Fruit fly (Drosophila melanogaster) whole organism, wandering third instar larva: ENCODE data around the gene gammaTub37C.
A peak's percentile ranks its signal among the peaks of the same experiment; 100 is the strongest.

Experiments used
- Abd-B ChIP-seq: fragments of >200 bp; optimal IDR thresholded peaks from 2 replicates; lab custom pipeline; 2017; ENCODE audit warnings: missing biosample characterization, missing genetic modification characterization
- CG9705 ChIP-seq: fragments of 200-800 bp; sonication (Bioruptor generic); optimal IDR thresholded peaks from 2 replicates; lab custom pipeline; 2018; ENCODE audit warnings: missing biosample characterization, mild to moderate bottlenecking, missing genetic modification characterization
- CrebA ChIP-seq: fragments of 200-800 bp; sonication (Bioruptor generic); optimal IDR thresholded peaks from 2 replicates; lab custom pipeline; 2016; ENCODE audit warnings: missing biosample characterization, mild to moderate bottlenecking, missing genetic modification characterization, borderline replicate concordance
- Dfd ChIP-seq: fragments of >200 bp; optimal IDR thresholded peaks from 2 replicates; lab custom pipeline; 2017; ENCODE audit warnings: missing biosample characterization, missing genetic modification characterization
- Dif ChIP-seq: fragments of 200-275, 200-300 bp; sonication (Bioruptor generic); optimal IDR thresholded peaks from 2 replicates; lab custom pipeline; 2018; ENCODE audit warnings: missing biosample characterization, missing genetic modification characterization; ENCODE audit not compliant: partially characterized antibody
- GATAd ChIP-seq: sonication (Bioruptor generic); optimal IDR thresholded peaks from 2 replicates; lab custom pipeline; 2016; ENCODE audit warnings: missing biosample characterization, missing genetic modification characterization
- HLH106 ChIP-seq: fragments of 200-800 bp; optimal IDR thresholded peaks from 3 replicates; lab custom pipeline; 2019; ENCODE audit warnings: missing biosample characterization, mild to moderate bottlenecking, missing genetic modification characterization, moderate library complexity
- Hnf4 ChIP-seq: fragments of 200-800 bp; sonication (Bioruptor generic); optimal IDR thresholded peaks from 2 replicates; lab custom pipeline; 2016; ENCODE audit warnings: missing biosample characterization, mild to moderate bottlenecking, missing genetic modification characterization
- Hr78 ChIP-seq: fragments of >200 bp; optimal IDR thresholded peaks from 2 replicates; lab custom pipeline; 2017; ENCODE audit warnings: missing biosample characterization, missing genetic modification characterization
- Hr83 ChIP-seq: fragments of 200-300 bp; sonication (Bioruptor generic); optimal IDR thresholded peaks from 2 replicates; lab custom pipeline; 2016; ENCODE audit warnings: missing biosample characterization, mild to moderate bottlenecking, missing genetic modification characterization, moderate library complexity; ENCODE audit not compliant: poor library complexity, severe bottlenecking
- Jra ChIP-seq: sonication (Bioruptor generic); optimal IDR thresholded peaks from 2 replicates; lab custom pipeline; 2016; ENCODE audit warnings: missing biosample characterization, missing genetic modification characterization
- Mio ChIP-seq: sonication (Bioruptor generic); optimal IDR thresholded peaks from 2 replicates; lab custom pipeline; 2016; ENCODE audit warnings: missing biosample characterization, missing genetic modification characterization
- Myc ChIP-seq: fragments of >200 bp; optimal IDR thresholded peaks from 2 replicates; lab custom pipeline; 2017
- N ChIP-seq: fragments of >200 bp; optimal IDR thresholded peaks from 2 replicates; lab custom pipeline; 2018; ENCODE audit warnings: missing biosample characterization, missing external identifiers, missing genetic modification characterization
- OdsH ChIP-seq: fragments of 200-800 bp; sonication (Bioruptor generic); optimal IDR thresholded peaks from 2 replicates; lab custom pipeline; 2016; ENCODE audit warnings: missing biosample characterization, mild to moderate bottlenecking, missing genetic modification characterization
- Rel ChIP-seq, 2 experiments: fragments of 200-800 bp; sonication (Bioruptor generic) in 1 of 2; optimal IDR thresholded peaks; 2 replicates in 1 of 2; 3 replicates in 1 of 2; lab custom pipeline; 2016 to 2019; ENCODE audit warnings: mild to moderate bottlenecking in 2 of 2, missing biosample characterization in 2 of 2, missing genetic modification characterization in 2 of 2, moderate library complexity in 1 of 2
- Sp1 ChIP-seq: fragments of 200-800 bp; sonication (Bioruptor generic); optimal IDR thresholded peaks from 3 replicates; lab custom pipeline; 2019; ENCODE audit warnings: missing biosample characterization, mild to moderate bottlenecking, missing genetic modification characterization, moderate library complexity
- Vsx2 ChIP-seq: fragments of 200-300, 225-300 bp; sonication (Bioruptor generic); optimal IDR thresholded peaks from 2 replicates; lab custom pipeline; 2018; ENCODE audit warnings: missing biosample characterization, missing genetic modification characterization; ENCODE audit not compliant: partially characterized antibody
- br ChIP-seq: fragments of 200-800 bp; sonication (Bioruptor generic); optimal IDR thresholded peaks from 2 replicates; lab custom pipeline; 2016; ENCODE audit warnings: missing biosample characterization, missing genetic modification characterization
- brk ChIP-seq: fragments of 200-800 bp; sonication (Bioruptor generic); optimal IDR thresholded peaks from 2 replicates; lab custom pipeline; 2016; ENCODE audit warnings: missing biosample characterization, mild to moderate bottlenecking, missing genetic modification characterization
- dl ChIP-seq, 2 experiments: fragments of 175-275, 200-275 bp in 1 of 2; fragments of 200-275 bp in 1 of 2; sonication (Bioruptor generic); optimal IDR thresholded peaks; lab custom pipeline; 2018; ENCODE audit warnings: mild to moderate bottlenecking in 2 of 2, missing biosample characterization in 2 of 2, missing genetic modification characterization in 2 of 2, moderate library complexity in 2 of 2; ENCODE audit not compliant: partially characterized antibody in 2 of 2, insufficient read depth in 1 of 2
- dmrt93B ChIP-seq: fragments of 200-800 bp; sonication (Bioruptor generic); optimal IDR thresholded peaks from 2 replicates; lab custom pipeline; 2018; ENCODE audit warnings: missing biosample characterization, mild to moderate bottlenecking, missing genetic modification characterization
- dsf ChIP-seq: sonication (Bioruptor generic); optimal IDR thresholded peaks from 2 replicates; lab custom pipeline; 2016; ENCODE audit warnings: missing biosample characterization, missing genetic modification characterization, borderline replicate concordance
- ey ChIP-seq: fragments of 200-800 bp; sonication (Bioruptor generic); optimal IDR thresholded peaks from 2 replicates; lab custom pipeline; 2016; ENCODE audit warnings: missing biosample characterization, missing genetic modification characterization
- foxo ChIP-seq, 2 experiments: fragments of 200-800 bp; sonication (Bioruptor generic); optimal IDR thresholded peaks; 2 replicates in 1 of 2; 3 replicates in 1 of 2; lab custom pipeline; 2016 to 2017; ENCODE audit warnings: missing biosample characterization in 2 of 2, missing genetic modification characterization in 2 of 2
- fru ChIP-seq: fragments of 200-800 bp; sonication (Bioruptor generic); optimal IDR thresholded peaks from 3 replicates; lab custom pipeline; 2016; ENCODE audit warnings: missing biosample characterization, mild to moderate bottlenecking, missing genetic modification characterization
- h ChIP-seq: fragments of 200-800 bp; sonication (Bioruptor generic); optimal IDR thresholded peaks from 3 replicates; lab custom pipeline; 2016; ENCODE audit warnings: missing biosample characterization, mild to moderate bottlenecking, missing genetic modification characterization
- jim ChIP-seq: fragments of 175-275, 200-325 bp; sonication (Bioruptor generic); optimal IDR thresholded peaks from 2 replicates; lab custom pipeline; 2016; ENCODE audit warnings: missing biosample characterization, mild to moderate bottlenecking, missing genetic modification characterization
- lola ChIP-seq: fragments of >200 bp; optimal IDR thresholded peaks from 2 replicates; lab custom pipeline; 2017; ENCODE audit warnings: missing biosample characterization, missing genetic modification characterization
- pan ChIP-seq: fragments of >200 bp; optimal IDR thresholded peaks from 2 replicates; lab custom pipeline; 2017
- psq ChIP-seq: fragments of 200-800 bp; sonication (Bioruptor generic); optimal IDR thresholded peaks from 3 replicates; lab custom pipeline; 2017; ENCODE audit warnings: missing biosample characterization, mild to moderate bottlenecking, missing genetic modification characterization, moderate library complexity
- rgr ChIP-seq: fragments of 200-800 bp; sonication (Bioruptor generic); optimal IDR thresholded peaks from 3 replicates; lab custom pipeline; 2016; ENCODE audit warnings: missing biosample characterization, mild to moderate bottlenecking, missing genetic modification characterization
- sage ChIP-seq: fragments of 200-800 bp; sonication (Bioruptor generic); optimal IDR thresholded peaks from 2 replicates; lab custom pipeline; 2016; ENCODE audit warnings: missing biosample characterization, mild to moderate bottlenecking, missing genetic modification characterization
- sv ChIP-seq: fragments of 200-800 bp; sonication (Bioruptor generic); optimal IDR thresholded peaks from 3 replicates; lab custom pipeline; 2016; ENCODE audit warnings: missing biosample characterization, missing genetic modification characterization
- usp ChIP-seq: fragments of >200 bp; optimal IDR thresholded peaks from 2 replicates; lab custom pipeline; 2017; ENCODE audit warnings: missing biosample characterization, missing genetic modification characterization
- woc ChIP-seq: sonication (Bioruptor generic); optimal IDR thresholded peaks from 2 replicates; lab custom pipeline; 2016; ENCODE audit warnings: missing biosample characterization, mild to moderate bottlenecking, missing genetic modification characterization

gammaTub37C gene

dm6 chr2L:19212401-19212800 is 26.9 kb upstream of the gammaTub37C start:
- TF ChIP-seq dmrt93B (GFP tag; lab: Kevin White, UChicago), result no peak
- TF ChIP-seq OdsH (GFP tag; lab: Kevin White, UChicago), result no peak
- TF ChIP-seq sv (GFP tag; lab: Kevin White, UChicago), result no peak

- TF ChIP-seq ey (GFP tag; lab: Kevin White, UChicago), result no peak
- no peak for TF ChIP-seq Dif (GFP tag; lab: Kevin White, UChicago)
- no peak for TF ChIP-seq sv (GFP tag; lab: Kevin White, UChicago)
- TF ChIP-seq Mio (GFP tag; lab: Kevin White, UChicago), result no peak
- TF ChIP-seq CrebA (GFP tag; lab: Kevin White, UChicago), result no peak
- no peak for TF ChIP-seq jim (GFP tag; lab: Kevin White, UChicago)
- no peak for TF ChIP-seq N
- TF ChIP-seq lola (GFP tag; lab: Kevin White, UChicago), result no peak
- TF ChIP-seq Abd-B (GFP tag; lab: Kevin White, UChicago), result no peak
- no peak for TF ChIP-seq psq (GFP tag; lab: Kevin White, UChicago)
- no peak for TF ChIP-seq dsf (GFP tag; lab: Kevin White, UChicago)
- no peak for TF ChIP-seq dmrt93B (GFP tag; lab: Kevin White, UChicago)
- no peak for TF ChIP-seq woc
- TF ChIP-seq fru (GFP tag; lab: Kevin White, UChicago), result no peak
- TF ChIP-seq rgr (GFP tag; lab: Kevin White, UChicago), result no peak
Observed at dm6 chr2L:19208874-19209273, 23.3 kb upstream of the gammaTub37C start.

dm6 chr2L:19204546-19204945 is 19.0 kb upstream of the gammaTub37C start:
- TF ChIP-seq rgr (GFP tag; lab: Kevin White, UChicago) (no peak), Hr83 (GFP tag; lab: Kevin White, UChicago) (no peak), Dfd (GFP tag; lab: Kevin White, UChicago) (peak; percentile 74), OdsH (GFP tag; lab: Kevin White, UChicago) (no peak), Hr78 (GFP tag; lab: Kevin White, UChicago) (no peak), psq (GFP tag; lab: Kevin White, UChicago) (no peak)

- TF ChIP-seq Myc (lab: Kevin White, UChicago), result no peak
- TF ChIP-seq dl (GFP tag; optimal IDR thresholded peaks at IDR 0.05; lab: Kevin White, UChicago; ENCODE audit: insufficient read depth in 1 of 2, partially characterized antibody in 2 of 2), result no peak
- peak; percentile 53 for TF ChIP-seq brk (GFP tag; lab: Kevin White, UChicago)
- TF ChIP-seq psq (GFP tag; lab: Kevin White, UChicago), result peak; percentile 55
- peak; percentile 51 for TF ChIP-seq woc
- TF ChIP-seq br (GFP tag; lab: Kevin White, UChicago), result peak; percentile 49
- TF ChIP-seq rgr (GFP tag; lab: Kevin White, UChicago), result peak; percentile 71
- TF ChIP-seq Dif (GFP tag; lab: Kevin White, UChicago), result no peak
- TF ChIP-seq HLH106, result peak; percentile 70
- TF ChIP-seq GATAd (GFP tag; lab: Kevin White, UChicago), result no peak
- peak; percentile 36 for TF ChIP-seq Jra (GFP tag; lab: Kevin White, UChicago)
- peak; percentile 68 for TF ChIP-seq ey (GFP tag; lab: Kevin White, UChicago)
- TF ChIP-seq jim (GFP tag; lab: Kevin White, UChicago), result no peak
- TF ChIP-seq h (GFP tag; lab: Kevin White, UChicago), result peak; percentile 80
- TF ChIP-seq Mio (GFP tag; lab: Kevin White, UChicago), result no peak
- TF ChIP-seq foxo (GFP tag; optimal IDR thresholded peaks at IDR 0.05; lab: Kevin White, UChicago), result peak in 1 of 2 experiments; percentile 75
- TF ChIP-seq Hr83 (GFP tag; lab: Kevin White, UChicago), result no peak
- TF ChIP-seq Sp1 (GFP tag; lab: Kevin White, UChicago), result peak; percentile 65
- TF ChIP-seq Hnf4 (GFP tag; lab: Kevin White, UChicago), result peak; percentile 60
- peak; percentile 64 for TF ChIP-seq sage (GFP tag; lab: Kevin White, UChicago)
- TF ChIP-seq Rel (GFP tag; optimal IDR thresholded peaks at IDR 0.05; lab: Kevin White, UChicago), result peak; percentile 27
- TF ChIP-seq Rel (tag; optimal IDR thresholded peaks at IDR 0.05; lab: Kevin White, UChicago), result no peak
- no peak for TF ChIP-seq lola (GFP tag; lab: Kevin White, UChicago)
- no peak for TF ChIP-seq Hr78 (GFP tag; lab: Kevin White, UChicago)
- no peak for TF ChIP-seq Abd-B (GFP tag; lab: Kevin White, UChicago)
- TF ChIP-seq CrebA (GFP tag; lab: Kevin White, UChicago), result peak; percentile 22
- no peak for TF ChIP-seq Vsx2 (GFP tag; lab: Kevin White, UChicago)
- peak; percentile 22 for TF ChIP-seq dmrt93B (GFP tag; lab: Kevin White, UChicago)
- TF ChIP-seq OdsH (GFP tag; lab: Kevin White, UChicago), result peak; percentile 67
- TF ChIP-seq N, result no peak
- TF ChIP-seq sv (GFP tag; lab: Kevin White, UChicago), result no peak
- peak; percentile 75 for TF ChIP-seq fru (GFP tag; lab: Kevin White, UChicago)
- no peak for TF ChIP-seq pan (lab: Kevin White, UChicago)
- no peak for TF ChIP-seq Dfd (GFP tag; lab: Kevin White, UChicago)
- peak; percentile 12 for TF ChIP-seq CG9705 (GFP tag; lab: Kevin White, UChicago)
- no peak for TF ChIP-seq usp
Observed at dm6 chr2L:19201841-19202240, 16.3 kb upstream of the gammaTub37C start.
